Fruit fly (Drosophila melanogaster) whole organism, embryonic: Measurements from ENCODE around the gene HP5.

ENCODE experiments used
- Abd-B ChIP-seq: fragments of 200-800 bp; sonication (Bioruptor generic); optimal IDR thresholded peaks from 2 replicates; lab custom pipeline; 2018; ENCODE audit warnings: missing biosample characterization, mild to moderate bottlenecking, missing genetic modification characterization, moderate library complexity
- Adf1 ChIP-seq: fragments of 200-800 bp; sonication (Bioruptor generic); IDR thresholded peaks from 2 replicates; pipeline ENCODE4 v1.3.6; 2022; ENCODE audit warnings: missing biosample characterization, missing genetic modification characterization
- Atf3 ChIP-seq: fragments of 200-800 bp; sonication (Bioruptor generic); optimal IDR thresholded peaks from 3 replicates; lab custom pipeline; 2016; ENCODE audit warnings: missing biosample characterization, missing genetic modification characterization
- Blimp-1 ChIP-seq: fragments of 200-800 bp; sonication (Bioruptor generic); optimal IDR thresholded peaks from 3 replicates; lab custom pipeline; 2018; ENCODE audit warnings: missing biosample characterization, missing genetic modification characterization, mild to moderate bottlenecking, moderate library complexity, missing genetic modification reagents
- CG11093 ChIP-seq: fragments of 200-800 bp; sonication (Bioruptor generic); IDR thresholded peaks from 3 replicates; pipeline ENCODE4 v1.3.6; 2022; ENCODE audit warnings: missing biosample characterization, missing genetic modification characterization
- CG11696 ChIP-seq: fragments of 200-800 bp; sonication (Bioruptor generic); IDR thresholded peaks from 2 replicates; pipeline ENCODE4 v1.3.6; 2022; ENCODE audit warnings: missing biosample characterization, missing genetic modification characterization
- CG12104 ChIP-seq: fragments of 200-800 bp; sonication (Bioruptor generic); optimal IDR thresholded peaks from 3 replicates; lab custom pipeline; 2016; ENCODE audit warnings: missing biosample characterization, missing genetic modification characterization
- CG12744 ChIP-seq: fragments of 200-800 bp; sonication (Bioruptor generic); optimal IDR thresholded peaks from 2 replicates; lab custom pipeline; 2016; ENCODE audit warnings: missing biosample characterization, missing genetic modification characterization
- CG12942 ChIP-seq: fragments of 200-800 bp; sonication (Bioruptor generic); optimal IDR thresholded peaks from 3 replicates; lab custom pipeline; 2016; ENCODE audit warnings: missing biosample characterization, missing genetic modification characterization
- CG14014 ChIP-seq: fragments of 200-800 bp; sonication (Bioruptor generic); IDR thresholded peaks from 2 replicates; pipeline ENCODE4 v1.3.6; 2022; ENCODE audit warnings: missing biosample characterization, missing genetic modification characterization
- CG14050 ChIP-seq: fragments of 200-800 bp; sonication (Bioruptor generic); IDR thresholded peaks from 3 replicates; pipeline ENCODE4 v1.3.6; 2022; ENCODE audit warnings: missing biosample characterization, missing genetic modification characterization
- CG15601 ChIP-seq: fragments of 200-800 bp; sonication (Bioruptor generic); optimal IDR thresholded peaks from 3 replicates; lab custom pipeline; 2019; ENCODE audit warnings: missing biosample characterization, mild to moderate bottlenecking, missing genetic modification characterization, moderate library complexity
- CG17186 ChIP-seq: fragments of 200-800 bp; sonication (Bioruptor generic); optimal IDR thresholded peaks from 3 replicates; lab custom pipeline; 2017; ENCODE audit warnings: missing biosample characterization, missing genetic modification reagents, missing genetic modification characterization
- CG17359 ChIP-seq: fragments of 200-800 bp; sonication (Bioruptor generic); optimal IDR thresholded peaks from 3 replicates; lab custom pipeline; 2018; ENCODE audit warnings: missing biosample characterization, mild to moderate bottlenecking, missing genetic modification characterization, moderate library complexity
- CG17361 ChIP-seq: fragments of 200-800 bp; sonication (Bioruptor generic); IDR thresholded peaks from 3 replicates; pipeline ENCODE4 v1.3.6; 2022; ENCODE audit warnings: missing biosample characterization, missing genetic modification characterization
- CG18262 ChIP-seq: fragments of 200-800 bp; optimal IDR thresholded peaks from 3 replicates; lab custom pipeline; 2019; ENCODE audit warnings: missing biosample characterization, mild to moderate bottlenecking, missing genetic modification characterization, moderate library complexity
- CG3407 ChIP-seq: fragments of 200-800 bp; sonication (Bioruptor generic); optimal IDR thresholded peaks from 2 replicates; lab custom pipeline; 2018; ENCODE audit warnings: missing biosample characterization, mild to moderate bottlenecking, missing genetic modification characterization
- CG34376 ChIP-seq: fragments of 200-800 bp; sonication (Bioruptor generic); optimal IDR thresholded peaks from 2 replicates; lab custom pipeline; 2018; ENCODE audit warnings: missing biosample characterization, mild to moderate bottlenecking, missing genetic modification characterization
- CG4730 ChIP-seq: fragments of 200-800 bp; sonication (Bioruptor generic); IDR thresholded peaks from 2 replicates; pipeline ENCODE4 v1.3.6; 2022; ENCODE audit warnings: missing biosample characterization, missing genetic modification characterization
- CG5245 ChIP-seq: fragments of 200-800 bp; sonication (Bioruptor generic); optimal IDR thresholded peaks from 3 replicates; lab custom pipeline; 2016; ENCODE audit warnings: missing biosample characterization, missing genetic modification characterization
- CG7357 ChIP-seq: fragments of 200-800 bp; sonication (Bioruptor generic); IDR thresholded peaks from 3 replicates; pipeline ENCODE4 v1.3.6; 2022; ENCODE audit warnings: missing biosample characterization, missing genetic modification characterization
- CG7556 ChIP-seq: fragments of 200-800 bp; sonication (Bioruptor generic); optimal IDR thresholded peaks from 2 replicates; lab custom pipeline; 2017; ENCODE audit warnings: missing biosample characterization, mild to moderate bottlenecking, missing genetic modification characterization
- CG9215 ChIP-seq: fragments of 200-800 bp; sonication (Bioruptor generic); IDR thresholded peaks from 2 replicates; pipeline ENCODE4 v1.3.6; 2022; ENCODE audit warnings: missing biosample characterization, missing genetic modification characterization
- Dip3 ChIP-seq: fragments of 200-800 bp; sonication (Bioruptor generic); optimal IDR thresholded peaks from 3 replicates; lab custom pipeline; 2016; ENCODE audit warnings: missing biosample characterization, missing genetic modification characterization
- Doc3 ChIP-seq: fragments of 200-800 bp; sonication (Bioruptor generic); IDR thresholded peaks from 3 replicates; pipeline ENCODE4 v1.3.6; 2022; ENCODE audit warnings: missing biosample characterization, missing genetic modification characterization; ENCODE audit not compliant: partially characterized antibody
- Ets97D ChIP-seq: fragments of 200-800 bp; sonication (Bioruptor generic); optimal IDR thresholded peaks from 3 replicates; lab custom pipeline; 2016; ENCODE audit warnings: missing biosample characterization, missing genetic modification characterization
- HLH3B ChIP-seq: fragments of 200-800 bp; sonication (Bioruptor generic); IDR thresholded peaks from 2 replicates; pipeline ENCODE4 v1.3.6; 2022; ENCODE audit warnings: missing biosample characterization, missing genetic modification characterization
- HLH54F ChIP-seq: fragments of 200-800 bp; sonication (Bioruptor generic); optimal IDR thresholded peaks from 3 replicates; lab custom pipeline; 2016; ENCODE audit warnings: missing biosample characterization, missing genetic modification characterization
- Hmx ChIP-seq: fragments of 200-800 bp; sonication (Bioruptor generic); optimal IDR thresholded peaks from 2 replicates; lab custom pipeline; 2016; ENCODE audit warnings: missing biosample characterization, missing genetic modification characterization
- Lpt ChIP-seq: fragments of >200 bp; optimal IDR thresholded peaks from 2 replicates; lab custom pipeline; 2018; ENCODE audit warnings: missing biosample characterization, missing genetic modification characterization
- Med ChIP-seq: fragments of 200-800 bp; sonication (Bioruptor generic); peaks from one replicate; lab custom pipeline; 2016; ENCODE audit warnings: missing biosample characterization, missing genetic modification characterization, mild to moderate bottlenecking, inconsistent platforms, moderate library complexity
- Ptx1 ChIP-seq: fragments of 200-800 bp; sonication (Bioruptor generic); IDR thresholded peaks from 2 replicates; pipeline ENCODE4 v1.3.6; 2022; ENCODE audit warnings: missing biosample characterization, missing genetic modification characterization
- Trl ChIP-seq, 3 experiments: fragments of >200 bp in 2 of 3; fragments of 200-800 bp in 1 of 3; sonication (Bioruptor generic) in 1 of 3; optimal IDR thresholded peaks; 2 replicates in 1 of 3; 3 replicates in 2 of 3; lab custom pipeline; 2016 to 2017; ENCODE audit warnings: missing biosample characterization in 1 of 3, missing genetic modification characterization in 1 of 3
- croc ChIP-seq: fragments of 200-800 bp; sonication (Bioruptor generic); conservative IDR thresholded peaks from 3 replicates; pipeline ENCODE4 v1.3.6; 2022; ENCODE audit warnings: missing biosample characterization, missing genetic modification characterization
- ftz-f1 ChIP-seq: fragments of 200-800 bp; sonication (Bioruptor generic); optimal IDR thresholded peaks from 2 replicates; lab custom pipeline; 2016; ENCODE audit warnings: missing biosample characterization, missing genetic modification characterization
- gro ChIP-seq: fragments of 200-800 bp; sonication (Bioruptor generic); optimal IDR thresholded peaks from 2 replicates; lab custom pipeline; 2016; ENCODE audit warnings: missing biosample characterization, missing genetic modification characterization
- gt ChIP-seq: fragments of 200-800 bp; sonication (Bioruptor generic); IDR thresholded peaks from 2 replicates; pipeline ENCODE4 v1.3.6; 2022; ENCODE audit warnings: missing biosample characterization, missing genetic modification characterization
- jigr1 ChIP-seq: fragments of 200-800 bp; sonication (Bioruptor generic); IDR thresholded peaks from 3 replicates; pipeline ENCODE4 v1.3.6; 2022; ENCODE audit warnings: missing biosample characterization, missing genetic modification characterization
- jing ChIP-seq: fragments of 200-800 bp; sonication (Bioruptor generic); optimal IDR thresholded peaks from 2 replicates; lab custom pipeline; 2018; ENCODE audit warnings: missing biosample characterization, mild to moderate bottlenecking, missing genetic modification characterization
- lab ChIP-seq: fragments of 200-800 bp; sonication (Bioruptor generic); optimal IDR thresholded peaks from 3 replicates; lab custom pipeline; 2017; ENCODE audit warnings: missing biosample characterization, missing genetic modification characterization, mild to moderate bottlenecking, moderate library complexity, missing genetic modification reagents
- lola ChIP-seq, 3 experiments: fragments of >200 bp in 2 of 3; fragments of 200-800 bp in 1 of 3; sonication (Bioruptor generic) in 1 of 3; optimal IDR thresholded peaks; 2 replicates each; lab custom pipeline; 2017 to 2019; ENCODE audit warnings: missing biosample characterization in 3 of 3, missing genetic modification characterization in 3 of 3, mild to moderate bottlenecking in 1 of 3, moderate library complexity in 1 of 3
- org-1 ChIP-seq: fragments of 200-800 bp; sonication (Bioruptor generic); optimal IDR thresholded peaks from 2 replicates; lab custom pipeline; 2017; ENCODE audit warnings: missing biosample characterization, missing genetic modification characterization
- pum ChIP-seq: fragments of 200-800 bp; sonication (Bioruptor generic); optimal IDR thresholded peaks from 2 replicates; lab custom pipeline; 2016; ENCODE audit warnings: missing biosample characterization, missing genetic modification characterization
- sc ChIP-seq, 3 experiments: fragments of >200 bp in 2 of 3; fragments of 200-800 bp in 1 of 3; sonication (Bioruptor generic) in 1 of 3; optimal IDR thresholded peaks; 2 replicates in 2 of 3; 3 replicates in 1 of 3; lab custom pipeline; 2017; ENCODE audit warnings: mild to moderate bottlenecking in 1 of 3, missing biosample characterization in 1 of 3, missing genetic modification characterization in 1 of 3, missing genetic modification reagents in 1 of 3
- sim ChIP-seq: fragments of 200-800 bp; sonication (Bioruptor generic); IDR thresholded peaks from 2 replicates; pipeline ENCODE4 v1.3.6; 2022; ENCODE audit warnings: missing biosample characterization, missing genetic modification characterization
- tio ChIP-seq: fragments of 200-800 bp; sonication (Bioruptor generic); optimal IDR thresholded peaks from 2 replicates; lab custom pipeline; 2017; ENCODE audit warnings: missing biosample characterization, missing genetic modification characterization, inconsistent platforms
- vnd ChIP-seq: fragments of 200-800 bp; sonication (Bioruptor generic); IDR thresholded peaks from 3 replicates; pipeline ENCODE4 v1.3.6; 2022; ENCODE audit warnings: missing biosample characterization, missing genetic modification characterization; ENCODE audit not compliant: partially characterized antibody
- yki ChIP-seq: fragments of >200 bp; optimal IDR thresholded peaks from 3 replicates; lab custom pipeline; 2018
- zen2 ChIP-seq: fragments of 200-800 bp; sonication (Bioruptor generic); IDR thresholded peaks from 3 replicates; pipeline ENCODE4 v1.3.6; 2022; ENCODE audit warnings: missing biosample characterization, missing genetic modification characterization; ENCODE audit not compliant: partially characterized antibody

Gene HP5

DNA sequence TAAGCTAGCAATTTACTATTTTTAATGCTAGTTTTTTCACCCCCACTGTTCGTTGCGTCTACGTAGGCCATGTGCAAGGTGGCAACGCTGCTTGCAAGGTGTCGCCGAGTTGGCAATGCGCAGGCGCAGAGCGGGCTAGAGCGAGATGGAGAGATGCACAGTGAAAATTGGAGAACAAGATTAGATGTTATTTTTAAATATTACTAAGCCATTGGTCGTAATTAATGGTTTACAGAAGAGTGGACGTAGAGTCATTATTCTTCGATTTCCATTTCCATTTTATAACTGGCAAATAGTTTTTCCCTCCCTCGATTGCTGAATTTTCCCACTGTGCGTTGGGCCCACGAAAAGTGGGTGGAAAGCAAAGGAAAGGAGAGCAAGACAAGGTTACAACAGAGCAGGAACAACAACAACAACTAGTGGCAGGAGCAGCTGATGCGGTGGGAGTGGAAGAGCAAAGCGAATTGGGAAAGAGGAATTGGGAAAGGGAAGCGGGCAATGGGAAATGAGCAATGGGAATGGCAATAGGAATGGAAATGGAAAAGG is 1.7 kb upstream of the HP5 start (continued):
- TF ChIP-seq zen2 (GFP tag; lab: Robert Waterston, UW) (no peak), CG3407 (peak; percentile 42), vnd (GFP tag; lab: Robert Waterston, UW) (0 out of 3 replicates have a peak, but pooled peaks have one; percentile 17), Blimp-1 (peak; percentile 70), CG14014 (GFP tag; lab: Robert Waterston, UW) (peak; percentile 84), Trl (optimal IDR thresholded peaks at IDR 0.05; lab: Kevin White, UChicago) (no peak), Trl (GFP tag; optimal IDR thresholded peaks at IDR 0.05; lab: Kevin White, UChicago) (peak; percentile 88), ftz-f1 (GFP tag; lab: Kevin White, UChicago) (peak; percentile 24), CG11696 (GFP tag; lab: Robert Waterston, UW) (peak; percentile 77), CG18262 (peak; percentile 67), org-1 (GFP tag; lab: Kevin White, UChicago) (peak; percentile 78), CG11093 (GFP tag; lab: Robert Waterston, UW) (peak; percentile 81), pum (peak; percentile 81), CG17361 (peak; percentile 69; the same call in 2 of the 3 replicates), Atf3 (GFP tag; lab: Kevin White, UChicago) (peak; percentile 46), Adf1 (GFP tag; lab: Robert Waterston, UW) (peak; percentile 52), CG7556 (GFP tag; lab: Kevin White, UChicago) (peak; percentile 76), tio (GFP tag; lab: Kevin White, UChicago) (peak; percentile 26), CG12942 (GFP tag; lab: Kevin White, UChicago) (peak; percentile 49), lola (GFP tag; optimal IDR thresholded peaks at IDR 0.05; lab: Kevin White, UChicago) (peak in 1 of 3 experiments; percentile 36), CG34376 (GFP tag; lab: Kevin White, UChicago) (peak; percentile 22), CG4730 (GFP tag; lab: Robert Waterston, UW) (peak; percentile 75), CG12104 (GFP tag; lab: Kevin White, UChicago) (peak; percentile 20), Ptx1 (GFP tag; lab: Robert Waterston, UW) (peak; percentile 88), HLH3B (GFP tag; lab: Robert Waterston, UW) (peak; percentile 83), HLH54F (GFP tag; lab: Kevin White, UChicago) (peak; percentile 59), jing (peak; percentile 50), Lpt (GFP tag; lab: Kevin White, UChicago) (no peak), croc (GFP tag; lab: Robert Waterston, UW) (peak; percentile 70), yki (lab: Kevin White, UChicago) (no peak), gro (GFP tag; lab: Kevin White, UChicago) (peak; percentile 83), CG14050 (peak; percentile 82), Ets97D (GFP tag; lab: Kevin White, UChicago) (peak; percentile 57), Abd-B (peak; percentile 65), Doc3 (no peak), CG12744 (GFP tag; lab: Kevin White, UChicago) (no peak), CG17186 (GFP tag; lab: Kevin White, UChicago) (peak; percentile 44), sim (GFP tag; lab: Robert Waterston, UW) (peak; percentile 70), sc (optimal IDR thresholded peaks at IDR 0.05; lab: Kevin White, UChicago) (no peak), sc (GFP tag; optimal IDR thresholded peaks at IDR 0.05; lab: Kevin White, UChicago) (peak; percentile 35), Med (GFP tag; lab: Kevin White, UChicago) (peak; percentile 96), CG5245 (no peak), Hmx (GFP tag; lab: Kevin White, UChicago) (no peak), CG9215 (GFP tag; lab: Robert Waterston, UW) (peak; percentile 65), CG15601 (tag; lab: Kevin White, UChicago) (peak; percentile 76), jigr1 (GFP tag; lab: Robert Waterston, UW) (peak; percentile 63; the same call in 2 of the 3 replicates), CG17359 (tag; lab: Kevin White, UChicago) (peak; percentile 84), lab (GFP tag; lab: Kevin White, UChicago) (peak; percentile 88), gt (GFP tag; lab: Robert Waterston, UW) (0 out of 2 replicates have a peak, but pooled peaks have one; percentile 25), Dip3 (peak; percentile 59), CG7357 (GFP tag; lab: Robert Waterston, UW) (peak; percentile 52; the same call in 1 of the 3 replicates)
